Worm (Caenorhabditis elegans) whole organism, L4 larva: Measurements from ENCODE around the gene Y82E9BL.12.
A peak's percentile ranks its signal among the peaks of the same experiment; 100 is the strongest.

ENCODE experiments used
- F37D6.2 ChIP-seq: sonication (generic microtip); optimal IDR thresholded peaks from 2 replicates; lab custom pipeline; 2016; ENCODE audit warnings: mild to moderate bottlenecking, missing genetic modification characterization, missing compliant biosample characterization
- F44E2.7 ChIP-seq: fragments of 200-800 bp; sonication (Bioruptor generic); IDR thresholded peaks from 2 replicates; pipeline ENCODE4 v2.1.2; 2022; ENCODE audit warnings: missing genetic modification characterization, missing compliant biosample characterization
- R02D3.7 ChIP-seq: fragments of 150-350 bp; sonication (generic microtip); optimal IDR thresholded peaks from 3 replicates; lab custom pipeline; 2014; ENCODE audit warnings: missing biosample characterization, missing genetic modification characterization
- T20F7.1 ChIP-seq: fragments of 200-800 bp; sonication (Bioruptor generic); optimal IDR thresholded peaks from 2 replicates; lab custom pipeline; 2018; ENCODE audit warnings: mild to moderate bottlenecking, missing genetic modification characterization, missing compliant biosample characterization
- T26A8.4 ChIP-seq: fragments of 200-800 bp; sonication (Bioruptor generic); IDR thresholded peaks from 2 replicates; pipeline ENCODE4 v1.3.6; 2022; ENCODE audit warnings: missing genetic modification characterization, missing compliant biosample characterization
- Y48G9A.11 ChIP-seq: fragments of 200-800 bp; sonication (Bioruptor generic); IDR thresholded peaks from 2 replicates; pipeline ENCODE4 v1.3.6; 2022; ENCODE audit warnings: missing genetic modification reagents, missing genetic modification characterization, missing compliant biosample characterization
- Y5F2A.4 ChIP-seq: fragments of 200-800 bp; sonication (Bioruptor generic); optimal IDR thresholded peaks from 2 replicates; lab custom pipeline; 2018; ENCODE audit warnings: mild to moderate bottlenecking, missing genetic modification characterization, missing compliant biosample characterization
- ZK337.2 ChIP-seq: fragments of 200-800 bp; sonication (Bioruptor generic); IDR thresholded peaks from 2 replicates; pipeline ENCODE4 v1.3.6; 2022; ENCODE audit warnings: missing genetic modification reagents, missing genetic modification characterization, missing compliant biosample characterization
- ZK546.5 ChIP-seq, 2 experiments: sonication (generic microtip); optimal IDR thresholded peaks; 2 replicates each; lab custom pipeline; 2017; ENCODE audit warnings: missing biosample characterization in 2 of 2, missing genetic modification characterization in 2 of 2
- aly-2 ChIP-seq: sonication (generic microtip); optimal IDR thresholded peaks from 2 replicates; lab custom pipeline; 2018; ENCODE audit warnings: missing biosample characterization, missing genetic modification characterization
- ceh-20 ChIP-seq: fragments of 200-800 bp; sonication (Bioruptor generic); IDR thresholded peaks from 2 replicates; pipeline ENCODE4 v1.3.6; 2022; ENCODE audit warnings: missing genetic modification reagents, missing genetic modification characterization, missing compliant biosample characterization
- ctbp-1 ChIP-seq: fragments of 200-800 bp; sonication (Bioruptor generic); IDR thresholded peaks from 2 replicates; pipeline ENCODE4 v1.3.6; 2022; ENCODE audit warnings: missing genetic modification reagents, missing genetic modification characterization, missing compliant biosample characterization
- daf-12 ChIP-seq: fragments of 150-350 bp; optimal IDR thresholded peaks from 2 replicates; lab custom pipeline; 2014; ENCODE audit warnings: missing biosample characterization, missing genetic modification reagents, missing genetic modification characterization
- daf-16 ChIP-seq, 3 experiments: sonication (generic microtip); optimal IDR thresholded peaks; 2 replicates each; lab custom pipeline; 2016 to 2017; ENCODE audit warnings: missing genetic modification characterization in 3 of 3, missing genetic modification reagents in 3 of 3, mild to moderate bottlenecking in 2 of 3, missing compliant biosample characterization in 2 of 3, missing biosample characterization in 1 of 3, moderate library complexity in 1 of 3
- dmd-9 ChIP-seq: fragments of 200-800 bp; sonication (Bioruptor generic); IDR thresholded peaks from 2 replicates; pipeline ENCODE4 v1.3.6; 2022; ENCODE audit warnings: missing genetic modification reagents, missing genetic modification characterization, missing compliant biosample characterization
- dpl-1 ChIP-seq: fragments of 150-350 bp; optimal IDR thresholded peaks from 2 replicates; lab custom pipeline; 2014; ENCODE audit warnings: missing biosample characterization, missing genetic modification reagents, missing genetic modification characterization
- duxl-1 ChIP-seq: sonication (generic microtip); optimal IDR thresholded peaks from 2 replicates; lab custom pipeline; 2016; ENCODE audit warnings: mild to moderate bottlenecking, missing genetic modification characterization, moderate library complexity, missing compliant biosample characterization; ENCODE audit not compliant: poor library complexity
- egl-27 ChIP-seq: sonication (generic microtip); optimal IDR thresholded peaks from 3 replicates; lab custom pipeline; 2017; ENCODE audit warnings: missing biosample characterization, missing genetic modification reagents, missing genetic modification characterization
- hif-1 ChIP-seq, 2 experiments: sonication (generic microtip); optimal IDR thresholded peaks; 2 replicates each; lab custom pipeline; 2016 to 2017; ENCODE audit warnings: missing compliant biosample characterization in 2 of 2, missing genetic modification characterization in 2 of 2, missing genetic modification reagents in 2 of 2, missing genotype in 2 of 2, mild to moderate bottlenecking in 1 of 2
- hlh-11 ChIP-seq: fragments of 200-800 bp; sonication (Bioruptor generic); optimal IDR thresholded peaks from 2 replicates; lab custom pipeline; 2018; ENCODE audit warnings: mild to moderate bottlenecking, missing genetic modification characterization, missing compliant biosample characterization
- hmg-1.1 ChIP-seq: fragments of 200-800 bp; sonication (Bioruptor generic); IDR thresholded peaks from 2 replicates; pipeline ENCODE4 v1.3.6; 2022; ENCODE audit warnings: missing genetic modification reagents, missing genetic modification characterization, missing compliant biosample characterization
- jun-1 ChIP-seq: fragments of 150-350 bp; optimal IDR thresholded peaks from 2 replicates; lab custom pipeline; 2014; ENCODE audit warnings: missing biosample characterization, missing genetic modification reagents, missing genetic modification characterization
- lin-1 ChIP-seq: fragments of 200-800 bp; sonication (Bioruptor generic); IDR thresholded peaks from 2 replicates; pipeline ENCODE4 v1.3.6; 2022; ENCODE audit warnings: missing genetic modification reagents, missing genetic modification characterization, missing compliant biosample characterization
- lin-29 ChIP-seq: fragments of 200-800 bp; sonication (Bioruptor generic); IDR thresholded peaks from 2 replicates; pipeline ENCODE4 v1.3.6; 2022; ENCODE audit warnings: missing genetic modification reagents, missing genetic modification characterization, missing compliant biosample characterization
- lin-38 ChIP-seq: fragments of 200-800 bp; sonication (Bioruptor generic); IDR thresholded peaks from 2 replicates; pipeline ENCODE4 v1.3.6; 2022; ENCODE audit warnings: missing genetic modification reagents, missing genetic modification characterization, missing compliant biosample characterization
- madf-5 ChIP-seq, 2 experiments: fragments of 200-800 bp; sonication (Bioruptor generic); IDR thresholded peaks; 2 replicates each; pipeline ENCODE4 v1.3.6; 2022; ENCODE audit warnings: missing compliant biosample characterization in 2 of 2, missing genetic modification characterization in 2 of 2
- mdl-1 ChIP-seq, 2 experiments: fragments of 150-350 bp in 1 of 2; sonication (generic microtip) in 1 of 2; optimal IDR thresholded peaks; 2 replicates each; lab custom pipeline; 2014 to 2017; ENCODE audit warnings: missing biosample characterization in 2 of 2, missing genetic modification characterization in 2 of 2
- mes-2 ChIP-seq: sonication (generic microtip); optimal IDR thresholded peaks from 2 replicates; lab custom pipeline; 2016; ENCODE audit warnings: missing genotype, mild to moderate bottlenecking, missing genetic modification characterization, missing compliant biosample characterization; ENCODE audit not compliant: poor library complexity, severe bottlenecking
- mxl-2 ChIP-seq: fragments of 200-800 bp; sonication (Bioruptor generic); conservative IDR thresholded peaks from 2 replicates; pipeline ENCODE4 v1.3.6; 2022; ENCODE audit warnings: missing genetic modification reagents, missing genetic modification characterization, missing compliant biosample characterization
- mxl-3 ChIP-seq: fragments of 200-800 bp; sonication (Bioruptor generic); optimal IDR thresholded peaks from 2 replicates; lab custom pipeline; 2018; ENCODE audit warnings: mild to moderate bottlenecking, missing genetic modification characterization, missing compliant biosample characterization
- nhr-10 ChIP-seq: fragments of 150-350 bp; optimal IDR thresholded peaks from 2 replicates; lab custom pipeline; 2014; ENCODE audit warnings: missing biosample characterization, missing genetic modification characterization
- nhr-102 ChIP-seq: sonication (generic microtip); optimal IDR thresholded peaks from 2 replicates; lab custom pipeline; 2016; ENCODE audit warnings: mild to moderate bottlenecking, missing genetic modification characterization, moderate library complexity, missing compliant biosample characterization
- nhr-111 ChIP-seq: fragments of 200-800 bp; sonication (Bioruptor generic); optimal IDR thresholded peaks from 2 replicates; lab custom pipeline; 2018; ENCODE audit warnings: mild to moderate bottlenecking, missing genetic modification characterization, missing compliant biosample characterization
- nhr-237 ChIP-seq: sonication (generic microtip); optimal IDR thresholded peaks from 2 replicates; lab custom pipeline; 2017; ENCODE audit warnings: missing biosample characterization, missing genetic modification characterization
- nhr-25 ChIP-seq: sonication (generic microtip); optimal IDR thresholded peaks from 2 replicates; lab custom pipeline; 2017; ENCODE audit warnings: missing genetic modification characterization, mild to moderate bottlenecking, missing compliant biosample characterization, antibody characterized with exemption, moderate library complexity, borderline replicate concordance; ENCODE audit not compliant: insufficient read depth
- nhr-48 ChIP-seq: sonication (generic microtip); optimal IDR thresholded peaks from 2 replicates; lab custom pipeline; 2016; ENCODE audit warnings: mild to moderate bottlenecking, missing genetic modification characterization, missing compliant biosample characterization
- pqm-1 ChIP-seq: sonication (generic microtip); optimal IDR thresholded peaks from 2 replicates; lab custom pipeline; 2017; ENCODE audit warnings: missing biosample characterization, missing genetic modification characterization
- rbr-2 ChIP-seq: sonication (generic microtip); optimal IDR thresholded peaks from 2 replicates; lab custom pipeline; 2016; ENCODE audit warnings: missing genotype, missing genetic modification characterization, missing compliant biosample characterization
- sdz-12 ChIP-seq: fragments of 200-800 bp; sonication (Bioruptor generic); optimal IDR thresholded peaks from 2 replicates; lab custom pipeline; 2018; ENCODE audit warnings: mild to moderate bottlenecking, missing genetic modification characterization, missing compliant biosample characterization
- set-16 ChIP-seq: fragments of 200-800 bp; sonication (Bioruptor generic); IDR thresholded peaks from 2 replicates; pipeline ENCODE4 v1.3.6; 2022; ENCODE audit warnings: missing genetic modification reagents, missing genetic modification characterization, missing compliant biosample characterization
- spr-3 ChIP-seq: fragments of 200-800 bp; sonication (Bioruptor generic); optimal IDR thresholded peaks from 2 replicates; lab custom pipeline; 2018; ENCODE audit warnings: mild to moderate bottlenecking, missing genetic modification characterization, missing compliant biosample characterization
- tag-97 ChIP-seq: fragments of 200-800 bp; sonication (Bioruptor generic); IDR thresholded peaks from 2 replicates; pipeline ENCODE4 v1.3.6; 2022; ENCODE audit warnings: missing genetic modification characterization, missing compliant biosample characterization
- tra-1 ChIP-seq: fragments of 200-800 bp; sonication (Bioruptor generic); IDR thresholded peaks from 2 replicates; pipeline ENCODE4 v1.3.6; 2022; ENCODE audit warnings: missing genetic modification reagents, missing genetic modification characterization, missing compliant biosample characterization
- unc-130 ChIP-seq: sonication (generic microtip); optimal IDR thresholded peaks from 2 replicates; lab custom pipeline; 2016; ENCODE audit warnings: missing genetic modification reagents, missing genetic modification characterization, missing compliant biosample characterization
- unc-39 ChIP-seq: sonication (generic microtip); optimal IDR thresholded peaks from 2 replicates; lab custom pipeline; 2017; ENCODE audit warnings: missing biosample characterization, missing genetic modification characterization
- unc-62 ChIP-seq, 3 experiments: fragments of 150-350 bp in 1 of 3; sonication (generic microtip); optimal IDR thresholded peaks in 2 of 3; peaks in 1 of 3; 1 replicate in 1 of 3; 2 replicates in 2 of 3; lab custom pipeline; 2014 to 2017; ENCODE audit warnings: missing biosample characterization in 3 of 3, missing genetic modification characterization in 3 of 3, missing genetic modification reagents in 3 of 3, missing genotype in 1 of 3
- vab-7 ChIP-seq: fragments of 200-800 bp; sonication (Bioruptor generic); IDR thresholded peaks from 2 replicates; pipeline ENCODE4 v1.3.6; 2022; ENCODE audit warnings: missing genetic modification reagents, missing genetic modification characterization, missing compliant biosample characterization
- zfp-3 ChIP-seq: fragments of 200-800 bp; sonication (Bioruptor generic); conservative IDR thresholded peaks from 2 replicates; pipeline ENCODE4 v1.3.6; 2022; ENCODE audit warnings: missing genetic modification reagents, missing genetic modification characterization, missing compliant biosample characterization
- zip-2 ChIP-seq: fragments of 150-350 bp; optimal IDR thresholded peaks from 2 replicates; lab custom pipeline; 2014; ENCODE audit warnings: missing biosample characterization, missing genetic modification characterization
- ztf-11 ChIP-seq: fragments of 150-350 bp; optimal IDR thresholded peaks from 2 replicates; lab custom pipeline; 2014; ENCODE audit warnings: missing biosample characterization, missing genetic modification characterization

The Y82E9BL.12 gene

DNA sequence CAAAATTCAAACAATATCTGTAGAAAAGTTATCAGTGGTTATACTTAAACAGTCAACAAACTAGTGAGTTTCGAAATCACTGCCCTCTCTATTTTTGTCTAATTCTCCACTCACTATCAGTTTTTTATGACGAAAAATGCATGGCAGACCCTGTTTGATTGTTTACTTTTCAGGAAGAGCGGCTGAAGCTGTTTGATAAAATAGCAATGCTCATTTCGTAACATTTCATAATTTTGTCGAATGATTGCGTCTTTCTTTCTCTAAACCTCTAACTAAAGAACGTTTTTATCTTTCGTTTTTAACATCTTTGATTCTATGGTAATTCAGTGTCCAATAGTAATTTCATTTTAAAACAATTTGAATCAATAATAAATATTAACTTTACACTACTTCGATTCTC, 29.8 kb upstream of the Y82E9BL.12 start (continued):
- no peak for TF ChIP-seq sdz-12 (GFP tag; lab: Kevin White, UChicago)
- TF ChIP-seq vab-7 (GFP tag; lab: Robert Waterston, UW): no peak
- TF ChIP-seq hmg-1.1 (GFP tag; lab: Robert Waterston, UW): no peak
- no peak; the same call in none of the 2 replicates for TF ChIP-seq T26A8.4 (GFP tag; lab: Robert Waterston, UW)
- peak; percentile 33 for TF ChIP-seq jun-1 (tag; lab: Kevin White, UChicago)
- no peak for TF ChIP-seq rbr-2 (tag; lab: Kevin White, UChicago)
- no peak for TF ChIP-seq nhr-237 (tag; lab: Kevin White, UChicago)
- no peak for TF ChIP-seq unc-62 (GFP tag; optimal IDR thresholded peaks at IDR 0.05 in 1 of 2; lab: Kevin White, UChicago)
- no peak for TF ChIP-seq unc-62 (tag; optimal IDR thresholded peaks at IDR 0.05; lab: Kevin White, UChicago)
- no peak for TF ChIP-seq ztf-11
- TF ChIP-seq aly-2 (tag; lab: Kevin White, UChicago): no peak
- TF ChIP-seq ZK546.5 (tag; optimal IDR thresholded peaks at IDR 0.05; lab: Kevin White, UChicago): no peak
- TF ChIP-seq hif-1 (tag; optimal IDR thresholded peaks at IDR 0.05; lab: Kevin White, UChicago): peak in 1 of 2 experiments; percentile 45
- no peak for TF ChIP-seq spr-3 (GFP tag; lab: Kevin White, UChicago)
- TF ChIP-seq pqm-1: peak; percentile 99
- TF ChIP-seq F37D6.2: no peak
- no peak for TF ChIP-seq Y5F2A.4 (GFP tag; lab: Kevin White, UChicago)
- no peak for TF ChIP-seq zfp-3 (GFP tag; lab: Robert Waterston, UW)
- peak in 1 of 2 experiments; percentile 95 for TF ChIP-seq daf-16 (GFP tag; optimal IDR thresholded peaks at IDR 0.05; lab: Kevin White, UChicago)
- TF ChIP-seq daf-16 (tag; optimal IDR thresholded peaks at IDR 0.05; lab: Kevin White, UChicago): peak; percentile 99
- TF ChIP-seq tra-1 (GFP tag; lab: Robert Waterston, UW): 0 out of 2 replicates have a peak, but pooled peaks have one; percentile 33
- TF ChIP-seq nhr-111 (GFP tag; lab: Kevin White, UChicago): no peak
- no peak for TF ChIP-seq madf-5 (GFP tag; IDR thresholded peaks at IDR 0.05; lab: Robert Waterston, UW)
- no peak for TF ChIP-seq nhr-25
- TF ChIP-seq ceh-20 (GFP tag; lab: Robert Waterston, UW): no peak
- no peak for TF ChIP-seq mxl-2 (GFP tag; lab: Robert Waterston, UW)
- peak; percentile 93 for TF ChIP-seq lin-1
- no peak for TF ChIP-seq R02D3.7 (tag; lab: Kevin White, UChicago)
- TF ChIP-seq tag-97 (GFP tag; lab: Robert Waterston, UW): no peak
- no peak for TF ChIP-seq set-16 (GFP tag; lab: Robert Waterston, UW)
- TF ChIP-seq zip-2 (tag; lab: Kevin White, UChicago): peak; percentile 95
- no peak for TF ChIP-seq F44E2.7
- no peak for TF ChIP-seq unc-39 (tag; lab: Kevin White, UChicago)
- no peak for TF ChIP-seq ZK337.2 (GFP tag; lab: Robert Waterston, UW)
- no peak for TF ChIP-seq lin-29 (GFP tag; lab: Robert Waterston, UW)
- TF ChIP-seq dpl-1 (GFP tag; lab: Kevin White, UChicago): no peak
- TF ChIP-seq dmd-9 (GFP tag; lab: Robert Waterston, UW): no peak
- no peak for TF ChIP-seq egl-27
- TF ChIP-seq hlh-11: peak; percentile 97
- no peak for TF ChIP-seq Y48G9A.11 (GFP tag; lab: Robert Waterston, UW)
- TF ChIP-seq T20F7.1 (GFP tag; lab: Kevin White, UChicago): peak; percentile 76
- TF ChIP-seq daf-12 (tag; lab: Kevin White, UChicago): no peak
- TF ChIP-seq nhr-102 (tag; lab: Kevin White, UChicago): peak; percentile 76
- no peak for TF ChIP-seq ctbp-1 (GFP tag; lab: Robert Waterston, UW)
- no peak for TF ChIP-seq unc-130 (GFP tag; lab: Kevin White, UChicago)
- TF ChIP-seq mes-2: no peak
- TF ChIP-seq mdl-1 (tag; optimal IDR thresholded peaks at IDR 0.05; lab: Kevin White, UChicago): peak in 1 of 2 experiments; percentile 88
- TF ChIP-seq nhr-48 (tag; lab: Kevin White, UChicago): peak; percentile 76
- peak; percentile 74 for TF ChIP-seq mxl-3 (GFP tag; lab: Kevin White, UChicago)
- no peak for TF ChIP-seq duxl-1
- TF ChIP-seq lin-38 (GFP tag; lab: Robert Waterston, UW): no peak
- peak; percentile 35 for TF ChIP-seq nhr-10 (tag; lab: Kevin White, UChicago)
